Fruit fly (Drosophila melanogaster): Measurements from ENCODE around the gene ATPsynbetaL.

ATPsynbetaL gene

DNA sequence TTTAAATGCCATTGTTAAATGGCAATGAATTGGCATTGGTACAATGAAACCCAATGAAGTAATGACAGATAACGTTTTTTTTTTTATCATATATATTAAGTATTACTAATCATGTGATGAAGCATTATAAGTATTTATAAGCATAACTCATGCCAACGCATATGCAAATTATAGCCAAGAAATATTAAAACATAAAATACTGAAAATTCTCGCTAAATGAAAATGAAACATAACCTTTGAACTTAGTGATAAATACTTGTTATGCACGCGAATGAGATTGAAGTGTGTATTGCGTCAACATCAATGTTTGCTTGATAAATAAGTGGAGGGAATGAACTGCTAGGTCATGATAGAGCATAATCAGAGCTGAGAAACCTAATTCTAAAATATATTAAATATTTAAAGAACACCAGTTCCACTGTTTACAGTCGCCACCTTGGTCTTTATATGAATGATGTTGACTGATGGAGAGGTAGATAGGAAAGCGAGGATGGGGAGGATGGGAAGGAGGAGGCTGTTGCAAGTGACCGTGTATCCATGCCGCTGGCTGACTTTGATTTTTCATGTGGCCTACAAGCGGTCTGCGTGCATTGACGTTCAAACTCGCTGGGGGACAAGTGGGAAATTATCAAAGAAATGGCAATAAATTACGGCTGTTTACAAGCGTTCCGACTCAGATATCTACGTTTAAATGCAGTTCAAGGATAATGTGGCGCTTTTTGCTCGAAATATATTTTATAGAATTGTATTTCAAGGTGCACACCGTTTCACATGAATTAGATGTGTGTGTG is 41.3 kb upstream of the ATPsynbetaL start (continued):
- TF ChIP-seq CG4707 (GFP tag; optimal IDR thresholded peaks at IDR 0.05) (no peak), Nf-YC (tag; optimal IDR thresholded peaks at IDR 0.05) (no peak), Asciz (GFP tag; optimal IDR thresholded peaks at IDR 0.05) (peak; percentile 49)

DNA sequence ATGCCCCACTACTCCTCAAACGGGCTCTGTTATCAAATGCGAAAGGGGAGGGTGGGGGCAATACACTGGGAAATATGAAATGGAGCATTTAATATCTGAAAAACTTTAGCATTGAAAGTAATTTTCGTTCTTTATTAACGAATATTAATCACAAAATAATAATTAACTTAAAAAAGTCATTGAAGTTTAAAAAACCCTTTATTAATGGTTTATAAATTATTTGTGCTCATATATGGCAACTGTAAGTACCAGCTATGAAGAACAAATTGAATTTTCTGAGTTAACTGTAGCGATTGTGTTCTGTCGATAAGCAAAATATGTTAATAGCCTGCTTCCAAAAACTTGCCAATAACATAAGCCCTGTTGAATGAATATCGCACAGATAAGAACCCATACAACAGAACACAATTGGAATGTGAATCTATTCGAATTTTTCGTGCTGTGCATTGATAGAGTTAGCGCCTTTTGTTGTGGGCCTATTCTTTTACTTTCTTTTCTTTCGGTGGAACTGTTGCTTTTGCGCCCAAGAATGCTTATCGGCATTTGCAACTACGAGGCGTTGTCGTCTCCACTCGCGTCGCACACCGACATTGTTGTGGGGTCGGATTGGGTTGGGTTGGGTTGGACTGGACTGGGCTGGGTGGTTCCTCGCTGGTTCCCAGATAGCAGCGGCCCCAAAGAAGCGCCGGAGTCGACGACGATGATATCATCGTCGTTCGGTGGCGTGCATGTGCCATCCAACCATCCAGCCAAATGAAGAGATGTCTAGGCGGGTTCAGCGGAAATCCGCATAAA is 36.6 kb upstream of the ATPsynbetaL start:
- TF ChIP-seq Ada2b (GFP tag; IDR thresholded peaks at IDR 0.05) = no peak
- TF ChIP-seq CG8281 (tag; optimal IDR thresholded peaks at IDR 0.05) = no peak
- TF ChIP-seq lola (GFP tag; optimal IDR thresholded peaks at IDR 0.05) = peak in 1 of 3 experiments; percentile 73
- TF ChIP-seq sisA (GFP tag; IDR thresholded peaks at IDR 0.05) = peak; percentile 20; the same call in 1 of the 2 replicates
- no peak for TF ChIP-seq nerfin-1 (tag; optimal IDR thresholded peaks at IDR 0.05)
- no peak for TF ChIP-seq scrt (GFP tag; optimal IDR thresholded peaks at IDR 0.05)
- TF ChIP-seq Ravus (GFP tag; IDR thresholded peaks at IDR 0.05) = no peak
- no peak for TF ChIP-seq p53 (GFP tag; optimal IDR thresholded peaks at IDR 0.05)
- peak; percentile 20 for TF ChIP-seq Atf-2 (GFP tag; optimal IDR thresholded peaks at IDR 0.05)
- TF ChIP-seq bcd (GFP tag; optimal IDR thresholded peaks at IDR 0.05) = no peak
- no peak for TF ChIP-seq amos (GFP tag; IDR thresholded peaks at IDR 0.05; ENCODE audit: partially characterized antibody)
- TF ChIP-seq Neu2 (GFP tag; optimal IDR thresholded peaks at IDR 0.05; ENCODE audit: borderline replicate concordance) = no peak
- no peak for TF ChIP-seq CG6272 (GFP tag; IDR thresholded peaks at IDR 0.05)
- TF ChIP-seq Dip2 (GFP tag; IDR thresholded peaks at IDR 0.05) = no peak
- TF ChIP-seq schlank (tag; optimal IDR thresholded peaks at IDR 0.05) = no peak
- TF ChIP-seq CG33557 (GFP tag; optimal IDR thresholded peaks at IDR 0.05) = peak; percentile 9
- no peak for TF ChIP-seq cad (GFP tag; optimal IDR thresholded peaks at IDR 0.05)
- no peak for TF ChIP-seq nau (GFP tag; optimal IDR thresholded peaks at IDR 0.05)
- no peak for TF ChIP-seq CG2129 (GFP tag; IDR thresholded peaks at IDR 0.05; ENCODE audit: partially characterized antibody)
- no peak for TF ChIP-seq CG1832 (GFP tag; optimal IDR thresholded peaks at IDR 0.05)
- TF ChIP-seq CG4730 (GFP tag; IDR thresholded peaks at IDR 0.05) = no peak
- no peak for TF ChIP-seq Lpt (GFP tag; optimal IDR thresholded peaks at IDR 0.05)
- TF ChIP-seq Doc2 (GFP tag; IDR thresholded peaks at IDR 0.05) = no peak
- TF ChIP-seq tio (GFP tag; optimal IDR thresholded peaks at IDR 0.05) = peak; percentile 65
- TF ChIP-seq CG9609 (GFP tag; optimal IDR thresholded peaks at IDR 0.05) = no peak
- no peak for TF ChIP-seq Oli (tag; optimal IDR thresholded peaks at IDR 0.05)
- TF ChIP-seq tna (GFP tag; IDR thresholded peaks at IDR 0.05; ENCODE audit: partially characterized antibody) = no peak
- peak; percentile 53 for TF ChIP-seq Hmr (GFP tag; optimal IDR thresholded peaks at IDR 0.05)
- TF ChIP-seq CHES-1-like (GFP tag; optimal IDR thresholded peaks at IDR 0.05) = peak; percentile 14
- no peak for TF ChIP-seq toy (GFP tag; IDR thresholded peaks at IDR 0.05)
- TF ChIP-seq CG10565 (GFP tag; optimal IDR thresholded peaks at IDR 0.05) = no peak
- peak; percentile 53 for TF ChIP-seq CG10209 (GFP tag; optimal IDR thresholded peaks at IDR 0.05)
- peak; percentile 59 for TF ChIP-seq CG17385 (GFP tag; optimal IDR thresholded peaks at IDR 0.05)
- TF ChIP-seq CG11695 (GFP tag; IDR thresholded peaks at IDR 0.05) = 0 out of 3 replicates have a peak, but pooled peaks have one; percentile 17
- TF ChIP-seq en (GFP tag; optimal IDR thresholded peaks at IDR 0.05) = no peak
- TF ChIP-seq ci (GFP tag; IDR thresholded peaks at IDR 0.05) = no peak
- TF ChIP-seq emc (GFP tag; optimal IDR thresholded peaks at IDR 0.05) = no peak
- no peak for TF ChIP-seq eyg (GFP tag; optimal IDR thresholded peaks at IDR 0.05)
- no peak for TF ChIP-seq CG16779 (GFP tag; IDR thresholded peaks at IDR 0.05)
- no peak for TF ChIP-seq D19A (tag; optimal IDR thresholded peaks at IDR 0.05)
- no peak for TF ChIP-seq CG17328 (GFP tag; IDR thresholded peaks at IDR 0.05)
- peak; percentile 27 for TF ChIP-seq HHEX (GFP tag; optimal IDR thresholded peaks at IDR 0.05)
- no peak for TF ChIP-seq Ets97D (GFP tag; optimal IDR thresholded peaks at IDR 0.05)

All from whole organism, embryonic.